Worm (Caenorhabditis elegans) whole organism, young adult: ENCODE measurements around the gene col-186.
A peak's percentile ranks its signal among the peaks of the same experiment; 100 is the strongest.

Experiments
- B0261.1 ChIP-seq: sonication (generic microtip); optimal IDR thresholded peaks from 2 replicates; lab custom pipeline; 2016; ENCODE audit warnings: mild to moderate bottlenecking, missing genetic modification characterization, moderate library complexity, missing compliant biosample characterization
- B0336.3 ChIP-seq: fragments of 200-800 bp; sonication (Bioruptor generic); IDR thresholded peaks from 2 replicates; pipeline ENCODE4 v1.3.6; 2022; ENCODE audit warnings: missing genetic modification characterization, missing compliant biosample characterization
- D2030.7 ChIP-seq: fragments of 200-800 bp; sonication (Bioruptor generic); IDR thresholded peaks from 2 replicates; pipeline ENCODE4 v1.3.6; 2022; ENCODE audit warnings: missing genetic modification reagents, missing genetic modification characterization, missing compliant biosample characterization
- T07F8.4 ChIP-seq: sonication (generic microtip); optimal IDR thresholded peaks from 2 replicates; lab custom pipeline; 2016; ENCODE audit warnings: mild to moderate bottlenecking, missing genetic modification characterization, moderate library complexity, missing compliant biosample characterization
- Y56A3A.18 ChIP-seq: fragments of 200-800 bp; sonication (Bioruptor generic); IDR thresholded peaks from 2 replicates; pipeline ENCODE4 v1.3.6; 2022; ENCODE audit warnings: missing genetic modification reagents, missing genetic modification characterization, missing compliant biosample characterization
- Y95B8A.8 ChIP-seq: fragments of 200-800 bp; sonication (Bioruptor generic); IDR thresholded peaks from 2 replicates; pipeline ENCODE4 v1.3.6; 2022; ENCODE audit warnings: missing genetic modification reagents, missing genetic modification characterization, missing compliant biosample characterization
- ZK185.1 ChIP-seq: sonication (generic microtip); optimal IDR thresholded peaks from 2 replicates; lab custom pipeline; 2016; ENCODE audit warnings: mild to moderate bottlenecking, missing genetic modification characterization, missing compliant biosample characterization; ENCODE audit not compliant: poor library complexity, severe bottlenecking
- attf-5 ChIP-seq: fragments of 200-800 bp; sonication (Bioruptor generic); optimal IDR thresholded peaks from 2 replicates; lab custom pipeline; 2018; ENCODE audit warnings: mild to moderate bottlenecking, missing genetic modification characterization, missing compliant biosample characterization
- bed-2 ChIP-seq: fragments of 200-800 bp; sonication (Bioruptor generic); IDR thresholded peaks from 2 replicates; pipeline ENCODE4 v1.3.6; 2022; ENCODE audit warnings: missing genetic modification reagents, missing genetic modification characterization, missing compliant biosample characterization
- die-1 ChIP-seq: sonication (generic microtip); optimal IDR thresholded peaks from 2 replicates; lab custom pipeline; 2016; ENCODE audit warnings: missing genotype, mild to moderate bottlenecking, missing genetic modification characterization, missing compliant biosample characterization
- egrh-3 ChIP-seq: fragments of 200-800 bp; sonication (Bioruptor generic); IDR thresholded peaks from 2 replicates; pipeline ENCODE4 v1.3.6; 2022; ENCODE audit warnings: missing genetic modification reagents, missing genetic modification characterization, missing compliant biosample characterization
- ekl-4 ChIP-seq: fragments of 200-800 bp; sonication (Bioruptor generic); IDR thresholded peaks from 2 replicates; pipeline ENCODE4 v1.3.6; 2022; ENCODE audit warnings: missing genetic modification reagents, missing genetic modification characterization, missing compliant biosample characterization
- hmg-1.2 ChIP-seq: fragments of 200-800 bp; sonication (Bioruptor generic); IDR thresholded peaks from 2 replicates; pipeline ENCODE4 v1.3.6; 2022; ENCODE audit warnings: missing genetic modification reagents, missing genetic modification characterization, missing compliant biosample characterization
- hsf-1 ChIP-seq: fragments of 200-800 bp; sonication (Bioruptor generic); IDR thresholded peaks from 2 replicates; pipeline ENCODE4 v1.3.6; 2022; ENCODE audit warnings: missing genetic modification reagents, missing genetic modification characterization, missing compliant biosample characterization
- lin-26 ChIP-seq: fragments of 200-800 bp; sonication (Bioruptor generic); IDR thresholded peaks from 2 replicates; pipeline ENCODE4 v1.3.6; 2022; ENCODE audit warnings: missing genetic modification reagents, missing genetic modification characterization, missing compliant biosample characterization
- madf-3 ChIP-seq: fragments of 200-800 bp; sonication (Bioruptor generic); IDR thresholded peaks from 2 replicates; pipeline ENCODE4 v1.3.6; 2022; ENCODE audit warnings: missing genetic modification reagents, missing genetic modification characterization, missing compliant biosample characterization
- madf-6 ChIP-seq: fragments of 200-800 bp; sonication (Bioruptor generic); IDR thresholded peaks from 2 replicates; pipeline ENCODE4 v1.3.6; 2022; ENCODE audit warnings: missing genetic modification reagents, missing genetic modification characterization, missing compliant biosample characterization
- mel-28 ChIP-seq: sonication (generic microtip); optimal IDR thresholded peaks from 2 replicates; lab custom pipeline; 2016; ENCODE audit warnings: borderline replicate concordance, mild to moderate bottlenecking, missing genetic modification characterization, missing compliant biosample characterization
- nfya-1 ChIP-seq: sonication (generic microtip); optimal IDR thresholded peaks from 2 replicates; lab custom pipeline; 2017; ENCODE audit warnings: antibody characterized with exemption, missing compliant biosample characterization, missing genetic modification characterization, borderline replicate concordance; ENCODE audit not compliant: insufficient read depth
- nhr-120 ChIP-seq: fragments of 200-800 bp; sonication (Bioruptor generic); IDR thresholded peaks from 2 replicates; pipeline ENCODE4 v1.3.6; 2022; ENCODE audit warnings: missing genetic modification characterization, missing compliant biosample characterization
- rpc-1 ChIP-seq, 2 experiments: fragments of 150-350 bp in 1 of 2; sonication (generic microtip) in 1 of 2; optimal IDR thresholded peaks; 2 replicates each; lab custom pipeline; 2014 to 2018; ENCODE audit warnings: missing biosample characterization in 1 of 2, missing genetic modification characterization in 1 of 2, missing genetic modification reagents in 1 of 2, missing genotype in 1 of 2
- snpc-4 ChIP-seq, 5 experiments: fragments of 150-350 bp in 1 of 5; sonication (generic microtip) in 4 of 5; optimal IDR thresholded peaks; 2 replicates each; lab custom pipeline; 2014 to 2018; ENCODE audit warnings: missing genetic modification characterization in 5 of 5, missing biosample characterization in 3 of 5, antibody characterized with exemption in 2 of 5, mild to moderate bottlenecking in 2 of 5, missing compliant biosample characterization in 2 of 5, missing genotype in 2 of 5, moderate library complexity in 2 of 5, missing genetic modification reagents in 1 of 5
- tbp1 ChIP-seq: fragments of 200-800 bp; sonication (Bioruptor generic); optimal IDR thresholded peaks from 2 replicates; lab custom pipeline; 2018; ENCODE audit warnings: mild to moderate bottlenecking, missing genetic modification characterization, missing compliant biosample characterization
- unc-62 ChIP-seq: fragments of 150-350 bp; optimal IDR thresholded peaks from 2 replicates; lab custom pipeline; 2014; ENCODE audit warnings: missing biosample characterization, missing genetic modification reagents, missing genetic modification characterization
- zfh-2 ChIP-seq: fragments of 200-800 bp; sonication (Bioruptor generic); conservative IDR thresholded peaks from 2 replicates; pipeline ENCODE4 v1.3.6; 2022; ENCODE audit warnings: missing genetic modification reagents, missing genetic modification characterization, missing compliant biosample characterization
- ztf-26 ChIP-seq: sonication (generic microtip); optimal IDR thresholded peaks from 2 replicates; lab custom pipeline; 2017; ENCODE audit warnings: missing genetic modification characterization, missing compliant biosample characterization

The col-186 gene

ce11 chrX:15997926-15998325 is 46.6 kb downstream of the col-186 start:
- TF ChIP-seq Y95B8A.8 (GFP tag; lab: Robert Waterston, UW) (no peak), snpc-4 (GFP tag; optimal IDR thresholded peaks at IDR 0.05; lab: Kevin White, UChicago) (no peak), snpc-4 (tag; optimal IDR thresholded peaks at IDR 0.05; lab: Kevin White, UChicago) (peak in 3 of 4 experiments; percentile 16 to 74 (median 72)), zfh-2 (GFP tag; lab: Robert Waterston, UW) (0 out of 2 replicates have a peak, but pooled peaks have one; percentile 39), hmg-1.2 (GFP tag; lab: Robert Waterston, UW) (no peak)
- TF ChIP-seq, all 124 proteins: peak for 2

- TF ChIP-seq egrh-3 (GFP tag; lab: Robert Waterston, UW) (0 out of 2 replicates have a peak, but pooled peaks have one; percentile 5), B0261.1 (tag; lab: Kevin White, UChicago) (peak; percentile 25), B0336.3 (GFP tag; lab: Robert Waterston, UW) (no peak), unc-62 (GFP tag; lab: Kevin White, UChicago) (no peak), lin-26 (peak; percentile 28; the same call in 1 of the 2 replicates), nhr-120 (GFP tag; lab: Robert Waterston, UW) (no peak), ekl-4 (GFP tag; lab: Robert Waterston, UW) (peak; percentile 39; the same call in 1 of the 2 replicates), T07F8.4 (tag; lab: Kevin White, UChicago) (no peak), ZK185.1 (tag; lab: Kevin White, UChicago) (no peak), hsf-1 (GFP tag; lab: Robert Waterston, UW) (peak; percentile 28; the same call in 1 of the 2 replicates), madf-6 (GFP tag; lab: Robert Waterston, UW) (0 out of 2 replicates have a peak, but pooled peaks have one; percentile 26), die-1 (tag; lab: Kevin White, UChicago) (no peak), tbp1 (GFP tag; lab: Kevin White, UChicago) (peak; percentile 45), D2030.7 (GFP tag; lab: Robert Waterston, UW) (peak; percentile 59), Y56A3A.18 (GFP tag; lab: Robert Waterston, UW) (0 out of 2 replicates have a peak, but pooled peaks have one; percentile 48), madf-3 (GFP tag; lab: Robert Waterston, UW) (peak; percentile 65; the same call in 1 of the 2 replicates), ztf-26 (tag; lab: Kevin White, UChicago) (no peak), Y95B8A.8 (GFP tag; lab: Robert Waterston, UW) (no peak), attf-5 (GFP tag; lab: Kevin White, UChicago) (no peak), bed-2 (GFP tag; lab: Robert Waterston, UW) (no peak), nfya-1 (tag; lab: Kevin White, UChicago) (no peak), rpc-1 (optimal IDR thresholded peaks at IDR 0.05; lab: Kevin White, UChicago) (peak; percentile 36), rpc-1 (tag; optimal IDR thresholded peaks at IDR 0.05; lab: Kevin White, UChicago) (peak; percentile 60), zfh-2 (GFP tag; lab: Robert Waterston, UW) (0 out of 2 replicates have a peak, but pooled peaks have one; percentile 34), mel-28 (tag; lab: Kevin White, UChicago) (no peak), snpc-4 (GFP tag; optimal IDR thresholded peaks at IDR 0.05; lab: Kevin White, UChicago) (no peak), snpc-4 (tag; optimal IDR thresholded peaks at IDR 0.05; lab: Kevin White, UChicago) (peak in 2 of 4 experiments; percentile 12 to 56)
- TF ChIP-seq, all 124 proteins: peak for 13
Observed at ce11 chrX:16002794-16003193, 51.5 kb downstream of the col-186 start.
